Worm (Caenorhabditis elegans) whole organism, young adult: Measurements from ENCODE around the gene srw-129.
"Not testable (repeated sequence)": the region's sequence is repeated elsewhere in the genome, so short reads cannot be mapped to it uniquely, and the experiment has no call there.

Experiments
- C06A6.2 ChIP-seq: fragments of 200-800 bp; sonication (Bioruptor generic); conservative IDR thresholded peaks from 2 replicates; pipeline ENCODE4 v1.3.6; 2022; ENCODE audit warnings: missing genetic modification characterization, missing compliant biosample characterization
- D2030.7 ChIP-seq: fragments of 200-800 bp; sonication (Bioruptor generic); IDR thresholded peaks from 2 replicates; pipeline ENCODE4 v1.3.6; 2022; ENCODE audit warnings: missing genetic modification reagents, missing genetic modification characterization, missing compliant biosample characterization
- F22D6.2 ChIP-seq: sonication (generic microtip); optimal IDR thresholded peaks from 2 replicates; lab custom pipeline; 2016; ENCODE audit warnings: mild to moderate bottlenecking, missing genetic modification characterization, missing compliant biosample characterization
- T07F8.4 ChIP-seq: sonication (generic microtip); optimal IDR thresholded peaks from 2 replicates; lab custom pipeline; 2016; ENCODE audit warnings: mild to moderate bottlenecking, missing genetic modification characterization, moderate library complexity, missing compliant biosample characterization
- Y67H2A.10 ChIP-seq: fragments of 200-800 bp; sonication (Bioruptor generic); conservative IDR thresholded peaks from 2 replicates; pipeline ENCODE4 v1.3.6; 2022; ENCODE audit warnings: missing genetic modification reagents, missing genetic modification characterization, missing compliant biosample characterization
- bed-2 ChIP-seq: fragments of 200-800 bp; sonication (Bioruptor generic); IDR thresholded peaks from 2 replicates; pipeline ENCODE4 v1.3.6; 2022; ENCODE audit warnings: missing genetic modification reagents, missing genetic modification characterization, missing compliant biosample characterization
- cebp-1 ChIP-seq, 2 experiments: fragments of 200-800 bp in 1 of 2; sonication (Bioruptor generic) in 1 of 2; sonication (generic microtip) in 1 of 2; IDR thresholded peaks in 1 of 2; optimal IDR thresholded peaks in 1 of 2; 2 replicates each; pipeline versions ENCODE4 v1.3.6 to Lab custom; 2017 to 2022; ENCODE audit warnings: missing compliant biosample characterization in 2 of 2, missing genetic modification characterization in 2 of 2, mild to moderate bottlenecking in 1 of 2, missing genetic modification reagents in 1 of 2, moderate library complexity in 1 of 2
- ceh-58 ChIP-seq: fragments of 200-800 bp; sonication (Bioruptor generic); IDR thresholded peaks from 2 replicates; pipeline ENCODE4 v1.3.6; 2022; ENCODE audit warnings: missing genetic modification characterization, missing compliant biosample characterization
- dpff-1 ChIP-seq: sonication (generic microtip); optimal IDR thresholded peaks from 2 replicates; lab custom pipeline; 2017; ENCODE audit warnings: mild to moderate bottlenecking, missing genetic modification characterization, missing compliant biosample characterization
- dpl-1 ChIP-seq: fragments of 150-350 bp; optimal IDR thresholded peaks from 2 replicates; lab custom pipeline; 2014; ENCODE audit warnings: missing biosample characterization, missing genetic modification reagents, missing genetic modification characterization
- hlh-12 ChIP-seq: sonication (generic microtip); optimal IDR thresholded peaks from 2 replicates; lab custom pipeline; 2016; ENCODE audit warnings: missing genetic modification characterization, missing compliant biosample characterization
- hmg-20 ChIP-seq: fragments of 200-800 bp; sonication (Bioruptor generic); IDR thresholded peaks from 2 replicates; pipeline ENCODE4 v1.3.6; 2022; ENCODE audit warnings: missing genetic modification reagents, missing genetic modification characterization, missing compliant biosample characterization
- let-607 ChIP-seq, 2 experiments: fragments of 200-800 bp in 1 of 2; sonication (Bioruptor generic) in 1 of 2; sonication (generic microtip) in 1 of 2; optimal IDR thresholded peaks; 2 replicates each; lab custom pipeline; 2016 to 2018; ENCODE audit warnings: mild to moderate bottlenecking in 2 of 2, missing compliant biosample characterization in 2 of 2, missing genetic modification characterization in 2 of 2, moderate library complexity in 2 of 2, missing genotype in 1 of 2
- lin-26 ChIP-seq: fragments of 200-800 bp; sonication (Bioruptor generic); IDR thresholded peaks from 2 replicates; pipeline ENCODE4 v1.3.6; 2022; ENCODE audit warnings: missing genetic modification reagents, missing genetic modification characterization, missing compliant biosample characterization
- lsl-1 ChIP-seq: fragments of 200-800 bp; sonication (Bioruptor generic); optimal IDR thresholded peaks from 2 replicates; lab custom pipeline; 2018; ENCODE audit warnings: mild to moderate bottlenecking, missing genetic modification characterization, moderate library complexity, missing compliant biosample characterization
- madf-10 ChIP-seq: sonication (generic microtip); optimal IDR thresholded peaks from 2 replicates; lab custom pipeline; 2016; ENCODE audit warnings: mild to moderate bottlenecking, missing genetic modification characterization, missing compliant biosample characterization
- madf-8 ChIP-seq: fragments of 200-800 bp; sonication (Bioruptor generic); conservative IDR thresholded peaks from 2 replicates; pipeline ENCODE4 v1.3.6; 2022; ENCODE audit warnings: missing genetic modification reagents, missing genetic modification characterization, missing compliant biosample characterization
- mcd-1 ChIP-seq: fragments of 200-800 bp; sonication (Bioruptor generic); IDR thresholded peaks from 2 replicates; pipeline ENCODE4 v1.3.6; 2022; ENCODE audit warnings: missing genetic modification reagents, missing genetic modification characterization, missing compliant biosample characterization
- mxl-1 ChIP-seq: sonication (generic microtip); optimal IDR thresholded peaks from 2 replicates; lab custom pipeline; 2016; ENCODE audit warnings: missing genetic modification characterization, missing compliant biosample characterization
- nfya-1 ChIP-seq: sonication (generic microtip); optimal IDR thresholded peaks from 2 replicates; lab custom pipeline; 2017; ENCODE audit warnings: antibody characterized with exemption, missing compliant biosample characterization, missing genetic modification characterization, borderline replicate concordance; ENCODE audit not compliant: insufficient read depth
- nhr-80 ChIP-seq: sonication (generic microtip); optimal IDR thresholded peaks from 2 replicates; lab custom pipeline; 2016; ENCODE audit warnings: missing genetic modification characterization, missing compliant biosample characterization
- nhr-90 ChIP-seq: sonication (generic microtip); optimal IDR thresholded peaks from 2 replicates; lab custom pipeline; 2016; ENCODE audit warnings: missing genotype, mild to moderate bottlenecking, missing genetic modification characterization, missing compliant biosample characterization
- pbrm-1 ChIP-seq: fragments of 200-800 bp; sonication (Bioruptor generic); IDR thresholded peaks from 2 replicates; pipeline ENCODE4 v1.3.6; 2022; ENCODE audit warnings: missing genetic modification reagents, missing genetic modification characterization, missing compliant biosample characterization
- pha-4 ChIP-seq: fragments of 150-350 bp; sonication (generic microtip); optimal IDR thresholded peaks from 2 replicates; lab custom pipeline; 2014; ENCODE audit warnings: missing biosample characterization, missing genetic modification reagents, missing genetic modification characterization
- snpc-1.1 ChIP-seq: sonication (generic microtip); optimal IDR thresholded peaks from 2 replicates; lab custom pipeline; 2017; ENCODE audit warnings: missing genetic modification characterization, mild to moderate bottlenecking, missing compliant biosample characterization, antibody characterized with exemption, moderate library complexity, missing genotype, missing genetic modification reagents; ENCODE audit not compliant: insufficient read depth
- snpc-3.4 ChIP-seq: sonication (generic microtip); optimal IDR thresholded peaks from 2 replicates; lab custom pipeline; 2017; ENCODE audit warnings: missing genetic modification characterization, mild to moderate bottlenecking, missing compliant biosample characterization, antibody characterized with exemption, moderate library complexity, missing genotype, missing genetic modification reagents
- tbp1 ChIP-seq: fragments of 200-800 bp; sonication (Bioruptor generic); optimal IDR thresholded peaks from 2 replicates; lab custom pipeline; 2018; ENCODE audit warnings: mild to moderate bottlenecking, missing genetic modification characterization, missing compliant biosample characterization
- unc-130 ChIP-seq: sonication (generic microtip); optimal IDR thresholded peaks from 2 replicates; lab custom pipeline; 2016; ENCODE audit warnings: missing genetic modification reagents, missing genetic modification characterization, missing compliant biosample characterization
- unc-62 ChIP-seq: fragments of 150-350 bp; optimal IDR thresholded peaks from 2 replicates; lab custom pipeline; 2014; ENCODE audit warnings: missing biosample characterization, missing genetic modification reagents, missing genetic modification characterization
- xnd-1 ChIP-seq: sonication (generic microtip); optimal IDR thresholded peaks from 2 replicates; lab custom pipeline; 2016; ENCODE audit warnings: missing genotype, missing genetic modification reagents, missing genetic modification characterization, missing compliant biosample characterization
- ztf-18 ChIP-seq: sonication (generic microtip); optimal IDR thresholded peaks from 2 replicates; lab custom pipeline; 2016; ENCODE audit warnings: missing genotype, mild to moderate bottlenecking, missing genetic modification characterization, missing compliant biosample characterization
- ztf-22 ChIP-seq: fragments of 200-800 bp; sonication (Bioruptor generic); optimal IDR thresholded peaks from 2 replicates; lab custom pipeline; 2018; ENCODE audit warnings: mild to moderate bottlenecking, missing genetic modification characterization, moderate library complexity, missing compliant biosample characterization
- ztf-26 ChIP-seq: sonication (generic microtip); optimal IDR thresholded peaks from 2 replicates; lab custom pipeline; 2017; ENCODE audit warnings: missing genetic modification characterization, missing compliant biosample characterization
- ztf-3 ChIP-seq: fragments of 200-800 bp; sonication (Bioruptor generic); optimal IDR thresholded peaks from 2 replicates; lab custom pipeline; 2018; ENCODE audit warnings: mild to moderate bottlenecking, missing genetic modification characterization, missing compliant biosample characterization

The srw-129 gene

ce11 chrV:2964786-2965185 is 7.0 kb upstream of the srw-129 start, which contains the start of gene srh-88:
srh-88 (minus strand) TSS chrV:2964886.
- TF ChIP-seq ztf-26 (tag; lab: Kevin White, UChicago) (no peak), dpl-1 (no peak)

DNA sequence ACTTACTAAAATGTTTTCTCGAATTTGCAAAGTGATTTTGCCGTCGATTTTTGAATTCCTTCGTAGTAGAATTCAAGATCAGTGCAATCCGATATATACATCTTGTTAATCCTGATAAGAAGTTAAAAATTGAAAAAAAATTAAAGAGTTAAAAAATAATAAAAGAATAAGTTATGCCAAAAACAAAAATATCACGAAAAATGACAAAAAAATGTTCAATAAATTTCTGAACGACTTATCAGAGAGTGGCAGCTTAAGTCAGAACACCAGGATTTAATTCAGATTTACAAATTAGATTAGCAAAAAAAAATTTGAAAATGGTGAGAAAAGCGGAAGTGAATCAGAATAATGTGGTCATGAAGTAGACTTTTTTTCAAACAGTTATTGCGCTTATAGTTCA is 3.5 kb downstream of the srw-129 start, which contains the start of gene srw-123:
TSS of gene srw-123 (minus strand) at position 101 of the 400 bp plus-strand sequence.
- TF ChIP-seq unc-130 (GFP tag; lab: Kevin White, UChicago); tbp1 (GFP tag; lab: Kevin White, UChicago); bed-2 (GFP tag; lab: Robert Waterston, UW): not testable (repeated sequence)
- TF ChIP-seq, all 124 proteins: peak for 0; not testable (repeated sequence) for 124

- TF ChIP-seq T07F8.4 (tag; lab: Kevin White, UChicago) (no peak), lin-26 (GFP tag; lab: Robert Waterston, UW) (no peak), snpc-3.4 (tag; lab: Kevin White, UChicago) (no peak), unc-62 (GFP tag; lab: Kevin White, UChicago) (no peak), cebp-1 (GFP tag; IDR thresholded peaks at IDR 0.05; lab: Robert Waterston, UW) (no peak), cebp-1 (tag; optimal IDR thresholded peaks at IDR 0.05; lab: Kevin White, UChicago) (no peak), lsl-1 (GFP tag; lab: Kevin White, UChicago) (no peak), ceh-58 (GFP tag; lab: Robert Waterston, UW) (no peak), pha-4 (tag; lab: Kevin White, UChicago) (no peak), ztf-22 (no peak), mcd-1 (GFP tag; lab: Robert Waterston, UW) (no peak), hmg-20 (GFP tag; lab: Robert Waterston, UW) (no peak)
These were observed 4.5 kb downstream of the srw-129 start, which contains the start of gene srw-124 for ce11 chrV:2976287-2976686. srw-124 (plus strand) TSS chrV:2976587.

ce11 chrV:2979978-2980377 is 8.2 kb downstream of the srw-129 start, which contains the start of gene srw-118:
srw-118 (minus strand) TSS chrV:2980078.
- TF ChIP-seq D2030.7 (GFP tag; lab: Robert Waterston, UW) (no peak), unc-62 (GFP tag; lab: Kevin White, UChicago) (no peak)

- TF ChIP-seq ztf-18 (tag; lab: Kevin White, UChicago) (no peak), nhr-90 (tag; lab: Kevin White, UChicago) (no peak), nhr-80 (no peak), xnd-1 (tag; lab: Kevin White, UChicago) (no peak), madf-10 (tag; lab: Kevin White, UChicago) (no peak), madf-8 (no peak), dpff-1 (no peak), hlh-12 (tag; lab: Kevin White, UChicago) (no peak), mxl-1 (tag; lab: Kevin White, UChicago) (no peak), nfya-1 (tag; lab: Kevin White, UChicago) (no peak), snpc-1.1 (tag; lab: Kevin White, UChicago) (no peak)
These were observed 11.6 kb downstream of the srw-129 start, which contains the start of gene srw-117 for ce11 chrV:2983351-2983750. srw-117 (minus strand) TSS chrV:2983451.

- TF ChIP-seq F22D6.2 (no peak), mxl-1 (tag; lab: Kevin White, UChicago) (no peak), Y67H2A.10 (no peak), nfya-1 (tag; lab: Kevin White, UChicago) (no peak), let-607 (tag; optimal IDR thresholded peaks at IDR 0.05; lab: Kevin White, UChicago) (no peak), C06A6.2 (GFP tag; lab: Robert Waterston, UW) (no peak), mcd-1 (GFP tag; lab: Robert Waterston, UW) (no peak), xnd-1 (tag; lab: Kevin White, UChicago) (no peak), pbrm-1 (GFP tag; lab: Robert Waterston, UW) (no peak), pha-4 (tag; lab: Kevin White, UChicago) (no peak), unc-62 (GFP tag; lab: Kevin White, UChicago) (no peak), ztf-22 (no peak), ztf-3 (no peak), ztf-18 (tag; lab: Kevin White, UChicago) (no peak)
- TF ChIP-seq, all 124 proteins: peak for 0
These were observed 13.6 kb downstream of the srw-129 start, which contains the start of gene srw-139 for ce11 chrV:2985309-2985708. srw-139 (minus strand) TSS chrV:2985409.
